Fruit fly (Drosophila melanogaster) whole organism, wandering third instar larva: ENCODE results near the gene CG3436.
A peak's percentile ranks its signal among the peaks of the same experiment; 100 is the strongest.

Experiments used
- Abd-B ChIP-seq: fragments of >200 bp; optimal IDR thresholded peaks from 2 replicates; lab custom pipeline; 2017; ENCODE audit warnings: missing biosample characterization, missing genetic modification characterization
- CG32264 ChIP-seq: fragments of 200-800 bp; sonication (Bioruptor generic); optimal IDR thresholded peaks from 2 replicates; lab custom pipeline; 2016; ENCODE audit warnings: missing biosample characterization, missing genetic modification characterization
- CG9705 ChIP-seq: fragments of 200-800 bp; sonication (Bioruptor generic); optimal IDR thresholded peaks from 2 replicates; lab custom pipeline; 2018; ENCODE audit warnings: missing biosample characterization, mild to moderate bottlenecking, missing genetic modification characterization
- CrebA ChIP-seq: fragments of 200-800 bp; sonication (Bioruptor generic); optimal IDR thresholded peaks from 2 replicates; lab custom pipeline; 2016; ENCODE audit warnings: missing biosample characterization, mild to moderate bottlenecking, missing genetic modification characterization, borderline replicate concordance
- Dfd ChIP-seq: fragments of >200 bp; optimal IDR thresholded peaks from 2 replicates; lab custom pipeline; 2017; ENCODE audit warnings: missing biosample characterization, missing genetic modification characterization
- Dif ChIP-seq: fragments of 200-275, 200-300 bp; sonication (Bioruptor generic); optimal IDR thresholded peaks from 2 replicates; lab custom pipeline; 2018; ENCODE audit warnings: missing biosample characterization, missing genetic modification characterization; ENCODE audit not compliant: partially characterized antibody
- GATAd ChIP-seq: sonication (Bioruptor generic); optimal IDR thresholded peaks from 2 replicates; lab custom pipeline; 2016; ENCODE audit warnings: missing biosample characterization, missing genetic modification characterization
- HLH106 ChIP-seq: fragments of 200-800 bp; optimal IDR thresholded peaks from 3 replicates; lab custom pipeline; 2019; ENCODE audit warnings: missing biosample characterization, mild to moderate bottlenecking, missing genetic modification characterization, moderate library complexity
- Hnf4 ChIP-seq: fragments of 200-800 bp; sonication (Bioruptor generic); optimal IDR thresholded peaks from 2 replicates; lab custom pipeline; 2016; ENCODE audit warnings: missing biosample characterization, mild to moderate bottlenecking, missing genetic modification characterization
- Hr78 ChIP-seq: fragments of >200 bp; optimal IDR thresholded peaks from 2 replicates; lab custom pipeline; 2017; ENCODE audit warnings: missing biosample characterization, missing genetic modification characterization
- Hr83 ChIP-seq: fragments of 200-300 bp; sonication (Bioruptor generic); optimal IDR thresholded peaks from 2 replicates; lab custom pipeline; 2016; ENCODE audit warnings: missing biosample characterization, mild to moderate bottlenecking, missing genetic modification characterization, moderate library complexity; ENCODE audit not compliant: poor library complexity, severe bottlenecking
- Jra ChIP-seq: sonication (Bioruptor generic); optimal IDR thresholded peaks from 2 replicates; lab custom pipeline; 2016; ENCODE audit warnings: missing biosample characterization, missing genetic modification characterization
- Mio ChIP-seq: sonication (Bioruptor generic); optimal IDR thresholded peaks from 2 replicates; lab custom pipeline; 2016; ENCODE audit warnings: missing biosample characterization, missing genetic modification characterization
- Myc ChIP-seq: fragments of >200 bp; optimal IDR thresholded peaks from 2 replicates; lab custom pipeline; 2017
- N ChIP-seq: fragments of >200 bp; optimal IDR thresholded peaks from 2 replicates; lab custom pipeline; 2018; ENCODE audit warnings: missing biosample characterization, missing external identifiers, missing genetic modification characterization
- OdsH ChIP-seq: fragments of 200-800 bp; sonication (Bioruptor generic); optimal IDR thresholded peaks from 2 replicates; lab custom pipeline; 2016; ENCODE audit warnings: missing biosample characterization, mild to moderate bottlenecking, missing genetic modification characterization
- Rel ChIP-seq, 2 experiments: fragments of 200-800 bp; sonication (Bioruptor generic) in 1 of 2; optimal IDR thresholded peaks; 2 replicates in 1 of 2; 3 replicates in 1 of 2; lab custom pipeline; 2016 to 2019; ENCODE audit warnings: mild to moderate bottlenecking in 2 of 2, missing biosample characterization in 2 of 2, missing genetic modification characterization in 2 of 2, moderate library complexity in 1 of 2
- Sp1 ChIP-seq: fragments of 200-800 bp; sonication (Bioruptor generic); optimal IDR thresholded peaks from 3 replicates; lab custom pipeline; 2019; ENCODE audit warnings: missing biosample characterization, mild to moderate bottlenecking, missing genetic modification characterization, moderate library complexity
- Vsx2 ChIP-seq: fragments of 200-300, 225-300 bp; sonication (Bioruptor generic); optimal IDR thresholded peaks from 2 replicates; lab custom pipeline; 2018; ENCODE audit warnings: missing biosample characterization, missing genetic modification characterization; ENCODE audit not compliant: partially characterized antibody
- br ChIP-seq: fragments of 200-800 bp; sonication (Bioruptor generic); optimal IDR thresholded peaks from 2 replicates; lab custom pipeline; 2016; ENCODE audit warnings: missing biosample characterization, missing genetic modification characterization
- brk ChIP-seq: fragments of 200-800 bp; sonication (Bioruptor generic); optimal IDR thresholded peaks from 2 replicates; lab custom pipeline; 2016; ENCODE audit warnings: missing biosample characterization, mild to moderate bottlenecking, missing genetic modification characterization
- dl ChIP-seq, 2 experiments: fragments of 175-275, 200-275 bp in 1 of 2; fragments of 200-275 bp in 1 of 2; sonication (Bioruptor generic); optimal IDR thresholded peaks; lab custom pipeline; 2018; ENCODE audit warnings: mild to moderate bottlenecking in 2 of 2, missing biosample characterization in 2 of 2, missing genetic modification characterization in 2 of 2, moderate library complexity in 2 of 2; ENCODE audit not compliant: partially characterized antibody in 2 of 2, insufficient read depth in 1 of 2
- dmrt93B ChIP-seq: fragments of 200-800 bp; sonication (Bioruptor generic); optimal IDR thresholded peaks from 2 replicates; lab custom pipeline; 2018; ENCODE audit warnings: missing biosample characterization, mild to moderate bottlenecking, missing genetic modification characterization
- dsf ChIP-seq: sonication (Bioruptor generic); optimal IDR thresholded peaks from 2 replicates; lab custom pipeline; 2016; ENCODE audit warnings: missing biosample characterization, missing genetic modification characterization, borderline replicate concordance
- ey ChIP-seq: fragments of 200-800 bp; sonication (Bioruptor generic); optimal IDR thresholded peaks from 2 replicates; lab custom pipeline; 2016; ENCODE audit warnings: missing biosample characterization, missing genetic modification characterization
- foxo ChIP-seq, 2 experiments: fragments of 200-800 bp; sonication (Bioruptor generic); optimal IDR thresholded peaks; 2 replicates in 1 of 2; 3 replicates in 1 of 2; lab custom pipeline; 2016 to 2017; ENCODE audit warnings: missing biosample characterization in 2 of 2, missing genetic modification characterization in 2 of 2
- fru ChIP-seq: fragments of 200-800 bp; sonication (Bioruptor generic); optimal IDR thresholded peaks from 3 replicates; lab custom pipeline; 2016; ENCODE audit warnings: missing biosample characterization, mild to moderate bottlenecking, missing genetic modification characterization
- h ChIP-seq: fragments of 200-800 bp; sonication (Bioruptor generic); optimal IDR thresholded peaks from 3 replicates; lab custom pipeline; 2016; ENCODE audit warnings: missing biosample characterization, mild to moderate bottlenecking, missing genetic modification characterization
- jim ChIP-seq: fragments of 175-275, 200-325 bp; sonication (Bioruptor generic); optimal IDR thresholded peaks from 2 replicates; lab custom pipeline; 2016; ENCODE audit warnings: missing biosample characterization, mild to moderate bottlenecking, missing genetic modification characterization
- lola ChIP-seq: fragments of >200 bp; optimal IDR thresholded peaks from 2 replicates; lab custom pipeline; 2017; ENCODE audit warnings: missing biosample characterization, missing genetic modification characterization
- pan ChIP-seq: fragments of >200 bp; optimal IDR thresholded peaks from 2 replicates; lab custom pipeline; 2017
- psq ChIP-seq: fragments of 200-800 bp; sonication (Bioruptor generic); optimal IDR thresholded peaks from 3 replicates; lab custom pipeline; 2017; ENCODE audit warnings: missing biosample characterization, mild to moderate bottlenecking, missing genetic modification characterization, moderate library complexity
- rgr ChIP-seq: fragments of 200-800 bp; sonication (Bioruptor generic); optimal IDR thresholded peaks from 3 replicates; lab custom pipeline; 2016; ENCODE audit warnings: missing biosample characterization, mild to moderate bottlenecking, missing genetic modification characterization
- sv ChIP-seq: fragments of 200-800 bp; sonication (Bioruptor generic); optimal IDR thresholded peaks from 3 replicates; lab custom pipeline; 2016; ENCODE audit warnings: missing biosample characterization, missing genetic modification characterization
- tai ChIP-seq: sonication (Bioruptor generic); optimal IDR thresholded peaks from 2 replicates; lab custom pipeline; 2016; ENCODE audit warnings: missing biosample characterization, missing genetic modification characterization
- usp ChIP-seq: fragments of >200 bp; optimal IDR thresholded peaks from 2 replicates; lab custom pipeline; 2017; ENCODE audit warnings: missing biosample characterization, missing genetic modification characterization
- woc ChIP-seq: sonication (Bioruptor generic); optimal IDR thresholded peaks from 2 replicates; lab custom pipeline; 2016; ENCODE audit warnings: missing biosample characterization, mild to moderate bottlenecking, missing genetic modification characterization

CG3436 gene

dm6 chr2L:155994-156393, at the start of gene CG3436:
TSS of gene CG3436 (plus strand) at chr2L:156029.
- peak; percentile 3 for TF ChIP-seq h
- TF ChIP-seq foxo (GFP tag; optimal IDR thresholded peaks at IDR 0.05; lab: Kevin White, UChicago): no peak
- TF ChIP-seq Abd-B (GFP tag; lab: Kevin White, UChicago): no peak
- no peak for TF ChIP-seq Rel (GFP tag; optimal IDR thresholded peaks at IDR 0.05; lab: Kevin White, UChicago)
- peak; percentile 0 for TF ChIP-seq Rel (tag; optimal IDR thresholded peaks at IDR 0.05; lab: Kevin White, UChicago)
- no peak for TF ChIP-seq br (GFP tag; lab: Kevin White, UChicago)
- TF ChIP-seq rgr: peak; percentile 47

dm6 chr2L:106540-106939, 49.3 kb upstream of the CG3436 start, which contains the start of the genes Nhe1 and Sam-S:
TSS of gene Nhe1 (minus strand) at chr2L:106732.
TSS of gene Sam-S (plus strand) at chr2L:106903.
- TF ChIP-seq dmrt93B (GFP tag; lab: Kevin White, UChicago): no peak
- TF ChIP-seq CrebA: no peak
- TF ChIP-seq GATAd (GFP tag; lab: Kevin White, UChicago): no peak
- TF ChIP-seq h: no peak
- no peak for TF ChIP-seq Dfd (GFP tag; lab: Kevin White, UChicago)
- TF ChIP-seq brk (GFP tag; lab: Kevin White, UChicago): no peak
- no peak for TF ChIP-seq usp (GFP tag; lab: Kevin White, UChicago)
- TF ChIP-seq br (GFP tag; lab: Kevin White, UChicago): no peak
- no peak for TF ChIP-seq woc (GFP tag; lab: Kevin White, UChicago)
- no peak for TF ChIP-seq dsf (GFP tag; lab: Kevin White, UChicago)
- no peak for TF ChIP-seq tai (GFP tag; lab: Kevin White, UChicago)
- TF ChIP-seq rgr: no peak
- TF ChIP-seq Dif: no peak
- no peak for TF ChIP-seq psq (GFP tag; lab: Kevin White, UChicago)
- no peak for TF ChIP-seq fru (GFP tag; lab: Kevin White, UChicago)

DNA sequence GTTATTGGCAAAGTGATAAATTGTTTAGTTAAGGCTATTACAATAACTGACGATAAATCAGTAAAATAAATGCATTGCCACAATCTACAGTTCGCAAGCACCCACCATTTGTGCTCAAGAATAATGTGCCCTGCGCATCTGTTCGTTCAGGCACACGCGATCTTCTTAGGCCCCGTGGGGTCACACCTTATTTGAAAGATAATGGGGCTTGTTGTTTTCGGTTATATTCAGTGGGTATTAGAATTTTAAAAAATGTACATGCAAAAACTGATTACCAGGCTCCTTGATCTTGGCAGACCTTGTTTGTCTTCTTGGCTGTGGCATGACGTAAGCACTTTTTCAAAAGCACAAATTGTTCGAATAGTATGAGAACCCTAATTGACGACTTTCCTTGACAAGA, 48.8 kb upstream of the CG3436 start:
- no peak for TF ChIP-seq foxo (GFP tag; optimal IDR thresholded peaks at IDR 0.05; lab: Kevin White, UChicago)
- no peak for TF ChIP-seq brk (GFP tag; lab: Kevin White, UChicago)
- TF ChIP-seq tai (GFP tag; lab: Kevin White, UChicago): no peak
- no peak for TF ChIP-seq Hnf4 (GFP tag; lab: Kevin White, UChicago)
- no peak for TF ChIP-seq Dif
- TF ChIP-seq ey (GFP tag; lab: Kevin White, UChicago): no peak
- no peak for TF ChIP-seq GATAd (GFP tag; lab: Kevin White, UChicago)
- no peak for TF ChIP-seq Vsx2 (GFP tag; lab: Kevin White, UChicago)
- TF ChIP-seq Hr78 (GFP tag; lab: Kevin White, UChicago): no peak
- TF ChIP-seq Abd-B (GFP tag; lab: Kevin White, UChicago): no peak

DNA sequence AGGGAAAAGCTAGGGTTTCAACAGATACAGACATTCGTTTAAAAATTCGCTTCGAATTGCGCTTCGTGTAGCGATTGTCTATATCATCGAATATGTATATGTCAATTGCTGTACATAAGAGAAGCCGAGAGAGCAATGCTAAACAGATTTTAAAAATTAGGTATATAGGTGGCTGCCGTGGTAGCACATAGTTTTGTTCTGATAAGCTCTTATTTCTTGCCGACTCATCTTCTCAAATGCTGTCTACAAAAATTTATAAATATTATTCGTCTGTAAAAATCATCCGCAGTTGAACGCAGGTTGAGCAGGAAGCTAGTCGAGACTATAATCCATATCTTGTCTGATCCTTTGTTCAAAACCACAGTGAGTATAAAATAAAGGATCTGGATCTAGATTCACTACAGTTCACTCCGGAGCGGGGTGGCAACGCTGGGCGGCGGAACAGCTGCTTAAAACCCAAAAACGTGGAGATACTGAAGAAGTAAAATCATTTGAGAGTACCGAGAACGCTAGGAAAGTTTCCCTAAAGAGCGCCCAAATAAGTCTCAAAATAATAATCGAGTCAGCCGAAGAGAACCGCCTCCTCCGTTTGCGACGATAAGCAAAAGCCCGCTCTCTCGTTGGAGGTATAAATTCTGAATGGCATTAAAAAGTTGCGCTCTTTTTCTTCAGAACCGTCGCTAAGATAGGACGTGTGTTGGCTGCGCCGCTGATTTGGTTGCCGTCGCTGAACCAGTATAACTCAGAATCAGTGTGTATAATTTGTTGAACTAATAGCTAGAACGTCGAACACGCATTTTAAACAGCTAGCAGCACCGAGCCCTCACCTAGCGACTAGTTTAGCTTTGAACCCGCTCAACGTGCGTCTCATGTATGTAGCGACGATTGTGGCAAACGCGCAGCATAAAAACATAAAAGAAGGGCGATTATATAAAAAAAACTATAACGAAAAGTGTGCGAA, 48.1 kb upstream of the CG3436 start:
- TF ChIP-seq Hr83 (GFP tag; lab: Kevin White, UChicago) (no peak), fru (GFP tag; lab: Kevin White, UChicago) (no peak), ey (GFP tag; lab: Kevin White, UChicago) (no peak), Vsx2 (GFP tag; lab: Kevin White, UChicago) (no peak), dl (GFP tag; optimal IDR thresholded peaks at IDR 0.05; lab: Kevin White, UChicago; ENCODE audit: insufficient read depth in 1 of 2, partially characterized antibody in 2 of 2) (peak; percentile 68 to 76), GATAd (GFP tag; lab: Kevin White, UChicago) (no peak), N (GFP tag; lab: Kevin White, UChicago) (no peak), h (peak; percentile 10), br (GFP tag; lab: Kevin White, UChicago) (no peak), Hnf4 (GFP tag; lab: Kevin White, UChicago) (no peak), Dif (peak; percentile 54), Hr78 (GFP tag; lab: Kevin White, UChicago) (no peak), CrebA (no peak), jim (GFP tag; lab: Kevin White, UChicago) (no peak), HLH106 (no peak), Myc (lab: Kevin White, UChicago) (peak; percentile 8), Mio (GFP tag; lab: Kevin White, UChicago) (no peak), dsf (GFP tag; lab: Kevin White, UChicago) (no peak), Abd-B (GFP tag; lab: Kevin White, UChicago) (no peak), usp (GFP tag; lab: Kevin White, UChicago) (no peak), pan (no peak), rgr (no peak), woc (GFP tag; lab: Kevin White, UChicago) (peak; percentile 50), tai (GFP tag; lab: Kevin White, UChicago) (no peak), CG9705 (GFP tag; lab: Kevin White, UChicago) (no peak), psq (GFP tag; lab: Kevin White, UChicago) (no peak), CG32264 (GFP tag; lab: Kevin White, UChicago) (no peak), Dfd (GFP tag; lab: Kevin White, UChicago) (no peak), Jra (GFP tag; lab: Kevin White, UChicago) (no peak), sv (GFP tag; lab: Kevin White, UChicago) (no peak), Sp1 (GFP tag; lab: Kevin White, UChicago) (peak; percentile 42), brk (GFP tag; lab: Kevin White, UChicago) (no peak), foxo (GFP tag; optimal IDR thresholded peaks at IDR 0.05; lab: Kevin White, UChicago) (peak in 1 of 2 experiments; percentile 9), lola (GFP tag; lab: Kevin White, UChicago) (no peak), OdsH (GFP tag; lab: Kevin White, UChicago) (no peak)
